Worm (Caenorhabditis elegans): ENCODE results near the gene pmt-2.

DNA sequence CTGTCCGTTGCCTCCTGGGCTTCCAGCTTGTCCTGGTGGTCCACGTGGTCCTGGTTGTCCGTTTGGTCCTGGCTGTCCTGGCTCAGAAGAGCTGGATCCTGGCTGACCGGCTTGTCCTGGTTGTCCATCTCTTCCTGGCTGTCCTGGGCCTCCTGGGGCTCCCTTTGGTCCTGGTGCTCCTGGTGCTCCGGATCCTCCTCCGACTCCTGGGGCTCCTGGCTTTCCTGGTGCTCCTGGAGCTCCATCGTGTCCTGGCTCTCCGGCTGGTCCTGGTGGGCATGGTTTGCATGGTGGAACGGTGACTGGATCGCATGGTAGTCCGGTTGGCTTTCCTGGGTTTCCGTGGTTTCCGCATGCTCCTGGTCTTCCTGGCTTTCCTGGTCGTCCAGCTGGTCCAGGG lies 24.7 kb downstream of the pmt-2 start:
- TF ChIP-seq C38D4.7 (GFP tag; optimal IDR thresholded peaks at IDR 0.05) (no peak), zip-5 (tag; optimal IDR thresholded peaks at IDR 0.05) (no peak), F13H6.1 (tag; optimal IDR thresholded peaks at IDR 0.05) (no peak), lin-11 (tag; optimal IDR thresholded peaks at IDR 0.05) (no peak), pqm-1 (tag; optimal IDR thresholded peaks at IDR 0.05) (no peak)
